Worm (Caenorhabditis elegans) whole organism, late embryonic: ENCODE data around the gene Y46D2A.1.

Source experiments
- dve-1 ChIP-seq: sonication (generic microtip); optimal IDR thresholded peaks from 2 replicates; lab custom pipeline; 2017; ENCODE audit warnings: antibody characterized with exemption, mild to moderate bottlenecking, missing genetic modification characterization, missing compliant biosample characterization
- fkh-6 ChIP-seq: sonication (generic microtip); optimal IDR thresholded peaks from 2 replicates; lab custom pipeline; 2016; ENCODE audit warnings: missing genetic modification characterization, missing compliant biosample characterization
- nhr-232 ChIP-seq: sonication (generic microtip); optimal IDR thresholded peaks from 2 replicates; lab custom pipeline; 2016; ENCODE audit warnings: missing genetic modification characterization, missing compliant biosample characterization
- pat-9 ChIP-seq: fragments of 200-800 bp; sonication (Bioruptor generic); optimal IDR thresholded peaks from 2 replicates; lab custom pipeline; 2018; ENCODE audit warnings: mild to moderate bottlenecking, missing genetic modification characterization, moderate library complexity, missing compliant biosample characterization
- pha-2 ChIP-seq: sonication (generic microtip); optimal IDR thresholded peaks from 2 replicates; lab custom pipeline; 2017; ENCODE audit warnings: mild to moderate bottlenecking, missing genetic modification characterization, missing compliant biosample characterization
- pha-4 ChIP-seq: fragments of 150-350 bp; optimal IDR thresholded peaks from 2 replicates; lab custom pipeline; 2018; ENCODE audit warnings: missing biosample characterization, missing genetic modification reagents, missing genetic modification characterization
- pqm-1 ChIP-seq: sonication (generic microtip); optimal IDR thresholded peaks from 2 replicates; lab custom pipeline; 2016; ENCODE audit warnings: missing genetic modification characterization, missing compliant biosample characterization
- tbx-7 ChIP-seq: sonication (generic microtip); optimal IDR thresholded peaks from 2 replicates; lab custom pipeline; 2016; ENCODE audit warnings: missing genotype, missing genetic modification characterization, missing compliant biosample characterization

DNA sequence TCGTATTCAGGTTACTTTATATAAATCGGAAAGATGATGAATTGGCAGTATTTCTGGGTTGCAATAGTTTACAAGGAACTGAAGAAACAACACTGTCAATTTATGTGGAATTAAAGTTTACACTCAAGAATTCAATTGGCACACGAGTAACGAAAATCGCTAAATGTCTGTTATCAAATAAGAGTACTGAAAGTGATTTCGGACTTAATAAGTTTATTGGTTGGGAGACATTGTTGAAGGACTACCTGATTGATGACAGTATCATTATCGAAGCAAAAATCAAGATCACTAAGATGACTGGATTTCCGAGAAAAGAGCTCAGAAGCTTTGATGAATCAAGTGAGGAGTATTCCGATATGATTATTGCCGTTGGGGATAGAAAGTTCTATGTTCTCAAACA lies 52.9 kb downstream of the Y46D2A.1 start:
- TF ChIP-seq pat-9 (tag; lab: Kevin White, UChicago) (no peak), pha-4 (tag; lab: Kevin White, UChicago) (no peak), pqm-1 (tag; lab: Kevin White, UChicago) (no peak), dve-1 (tag; lab: Kevin White, UChicago) (no peak), fkh-6 (tag; lab: Kevin White, UChicago) (no peak), tbx-7 (tag; lab: Kevin White, UChicago) (no peak), pha-2 (tag; lab: Kevin White, UChicago) (no peak), nhr-232 (no peak)
